Fruit fly (Drosophila melanogaster): ENCODE results near the gene CG43773.
A peak's percentile ranks its signal among the peaks of the same experiment; 100 is the strongest.

The CG43773 gene

dm6 chr2L:4045185-4045814 lies 37.8 kb downstream of the CG43773 start (continued):
- TF ChIP-seq lab (GFP tag; optimal IDR thresholded peaks at IDR 0.05) (peak; percentile 20), en (GFP tag; optimal IDR thresholded peaks at IDR 0.05) (no peak), CG18262 (tag; optimal IDR thresholded peaks at IDR 0.05) (peak; percentile 85), CG2199 (GFP tag; IDR thresholded peaks at IDR 0.05) (no peak), Atf-2 (GFP tag; optimal IDR thresholded peaks at IDR 0.05) (peak; percentile 54), abd-A (tag; optimal IDR thresholded peaks at IDR 0.05) (no peak), CG18619 (GFP tag; optimal IDR thresholded peaks at IDR 0.05) (no peak), CG18599 (GFP tag; optimal IDR thresholded peaks at IDR 0.05) (no peak), MTF-1 (GFP tag; optimal IDR thresholded peaks at IDR 0.05; ENCODE audit: borderline replicate concordance) (peak; percentile 14), CG42726 (GFP tag; IDR thresholded peaks at IDR 0.05; ENCODE audit: partially characterized antibody) (no peak), Usf (GFP tag; optimal IDR thresholded peaks at IDR 0.05) (no peak), E2f2 (GFP tag; IDR thresholded peaks at IDR 0.05) (peak; percentile 26; the same call in 1 of the 2 replicates), CG15011 (GFP tag; optimal IDR thresholded peaks at IDR 0.05) (no peak), bsh (GFP tag; optimal IDR thresholded peaks at IDR 0.05) (peak; percentile 17 to 86), CG12391 (tag; optimal IDR thresholded peaks at IDR 0.05) (peak; percentile 83), ato (GFP tag; IDR thresholded peaks at IDR 0.05; ENCODE audit: partially characterized antibody) (no peak), odd (GFP tag; optimal IDR thresholded peaks at IDR 0.05) (no peak), cwo (GFP tag; optimal IDR thresholded peaks at IDR 0.05) (peak; percentile 27), esg (GFP tag; conservative IDR thresholded peaks at IDR 0.05) (peak; percentile 25; the same call in 1 of the 2 replicates), dmrt99B (tag; optimal IDR thresholded peaks at IDR 0.05) (peak; percentile 63), lilli (GFP tag; optimal IDR thresholded peaks at IDR 0.05) (peak; percentile 16), CG15269 (tag; optimal IDR thresholded peaks at IDR 0.05) (no peak), CG7839 (tag; optimal IDR thresholded peaks at IDR 0.05) (peak; percentile 63), CG18011 (GFP tag; optimal IDR thresholded peaks at IDR 0.05) (no peak), CG11695 (GFP tag; IDR thresholded peaks at IDR 0.05) (peak; percentile 67; the same call in 2 of the 3 replicates), CG15073 (GFP tag; optimal IDR thresholded peaks at IDR 0.05) (no peak), Meics (GFP tag; optimal IDR thresholded peaks at IDR 0.05) (no peak), HLH4C (GFP tag; IDR thresholded peaks at IDR 0.05; ENCODE audit: partially characterized antibody) (no peak), GATAe (GFP tag; conservative IDR thresholded peaks at IDR 0.05) (no peak), gcm (GFP tag; optimal IDR thresholded peaks at IDR 0.05) (peak; percentile 50), chinmo (GFP tag; IDR thresholded peaks at IDR 0.05; ENCODE audit: partially characterized antibody) (no peak), CG31365 (tag; optimal IDR thresholded peaks at IDR 0.05) (no peak), hkb (optimal IDR thresholded peaks at IDR 0.05) (no peak), hkb (GFP tag; IDR thresholded peaks at IDR 0.05) (peak; percentile 74), Hey (tag; optimal IDR thresholded peaks at IDR 0.05) (no peak), ase (GFP tag; IDR thresholded peaks at IDR 0.05) (peak; percentile 44; the same call in 1 of the 3 replicates), YL-1 (GFP tag; optimal IDR thresholded peaks at IDR 0.05) (no peak), CG8765 (GFP tag; IDR thresholded peaks at IDR 0.05) (peak; percentile 31; the same call in 1 of the 2 replicates), NFAT (GFP tag; IDR thresholded peaks at IDR 0.05) (no peak), Rx (GFP tag; IDR thresholded peaks at IDR 0.05) (peak; percentile 46), bbx (GFP tag; IDR thresholded peaks at IDR 0.05; ENCODE audit: partially characterized antibody) (no peak), disco-r (GFP tag; optimal IDR thresholded peaks at IDR 0.05) (peak; percentile 17), lov (optimal IDR thresholded peaks at IDR 0.05) (no peak), lov (GFP tag; IDR thresholded peaks at IDR 0.05) (no peak; the same call in 2 of the 3 replicates), CG17361 (GFP tag; IDR thresholded peaks at IDR 0.05) (peak; percentile 69), cad (GFP tag; optimal IDR thresholded peaks at IDR 0.05) (no peak), BtbVII (GFP tag; optimal IDR thresholded peaks at IDR 0.05) (no peak), Poxn (GFP tag; IDR thresholded peaks at IDR 0.05) (no peak), Ssrp (tag; optimal IDR thresholded peaks at IDR 0.05) (peak; percentile 73)

All from whole organism, embryonic.